Fruit fly (Drosophila melanogaster) whole organism, prepupa: ENCODE data around the gene Ir7e.

Source experiments
- CG11902 ChIP-seq: fragments of 200-800 bp; sonication (Bioruptor generic); optimal IDR thresholded peaks from 3 replicates; lab custom pipeline; 2016; ENCODE audit warnings: missing biosample characterization, missing genetic modification characterization
- CG16779 ChIP-seq: fragments of 200-800 bp; sonication (Bioruptor generic); optimal IDR thresholded peaks from 3 replicates; lab custom pipeline; 2017; ENCODE audit warnings: missing biosample characterization, mild to moderate bottlenecking, missing genetic modification characterization
- Ets96B ChIP-seq: fragments of 200-800 bp; optimal IDR thresholded peaks from 2 replicates; lab custom pipeline; 2019; ENCODE audit warnings: missing biosample characterization, mild to moderate bottlenecking, missing genetic modification characterization, moderate library complexity
- Hr38 ChIP-seq: sonication (Bioruptor generic); optimal IDR thresholded peaks from 2 replicates; lab custom pipeline; 2016; ENCODE audit warnings: missing biosample characterization, missing genetic modification characterization
- Smox ChIP-seq: fragments of 200-800 bp; sonication (Bioruptor generic); optimal IDR thresholded peaks from 3 replicates; lab custom pipeline; 2016; ENCODE audit warnings: missing biosample characterization, missing genetic modification characterization
- acj6 ChIP-seq: fragments of 200-800 bp; sonication (Bioruptor generic); optimal IDR thresholded peaks from 3 replicates; lab custom pipeline; 2016; ENCODE audit warnings: missing biosample characterization, missing genetic modification characterization
- dsx ChIP-seq: fragments of 200-800 bp; optimal IDR thresholded peaks from 3 replicates; lab custom pipeline; 2019; ENCODE audit warnings: missing biosample characterization, mild to moderate bottlenecking, missing genetic modification characterization, moderate library complexity; ENCODE audit not compliant: poor library complexity, severe bottlenecking
- pdm3 ChIP-seq: fragments of 200-800 bp; sonication (Bioruptor generic); optimal IDR thresholded peaks from 3 replicates; lab custom pipeline; 2016; ENCODE audit warnings: missing biosample characterization, missing genetic modification characterization
- salr ChIP-seq, 2 experiments: fragments of 200-800 bp; sonication (Bioruptor generic); optimal IDR thresholded peaks; 3 replicates each; lab custom pipeline; 2016 to 2018; ENCODE audit warnings: missing biosample characterization in 2 of 2, missing genetic modification characterization in 2 of 2, mild to moderate bottlenecking in 1 of 2
- topi ChIP-seq: fragments of 200-800 bp; sonication (Bioruptor generic); optimal IDR thresholded peaks from 3 replicates; lab custom pipeline; 2016; ENCODE audit warnings: missing biosample characterization, missing genetic modification characterization

DNA sequence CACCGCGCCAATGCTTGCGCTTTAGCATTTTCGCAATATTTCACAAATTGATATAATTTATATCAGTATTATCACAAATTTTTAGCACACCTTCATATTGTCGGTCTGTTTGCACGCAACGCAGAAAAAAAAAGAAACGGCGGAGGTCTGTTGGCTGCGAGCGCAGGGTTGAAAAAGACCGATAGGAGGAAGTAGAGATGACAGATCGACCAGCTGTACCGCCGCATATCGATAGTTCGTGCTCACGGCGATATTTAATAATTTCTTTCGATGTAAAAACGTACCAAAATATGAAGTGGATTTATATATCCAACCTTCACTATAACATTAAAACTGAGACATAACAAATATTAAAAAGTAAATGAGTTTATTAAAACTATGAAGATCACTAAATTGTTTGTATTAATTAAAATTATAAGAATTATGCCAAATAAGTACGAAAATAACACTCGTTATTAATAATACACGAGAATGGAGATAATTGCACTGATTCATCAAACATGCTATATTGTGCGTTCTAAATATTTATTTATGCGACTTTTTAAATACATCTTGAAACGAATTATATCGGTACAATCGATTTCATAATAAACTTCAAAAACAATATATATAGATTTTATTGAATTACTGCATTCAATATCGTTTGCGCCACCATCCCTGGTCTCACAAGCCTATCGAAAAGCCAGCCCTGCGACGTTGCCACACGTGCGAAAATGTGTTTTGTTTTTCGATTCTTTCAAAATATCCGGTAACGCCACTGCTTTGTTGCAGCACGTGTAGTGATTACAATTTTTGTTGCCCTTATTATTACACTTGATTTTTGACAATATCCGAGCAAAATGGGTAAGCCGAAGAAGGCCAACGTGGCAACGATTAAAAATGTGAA lies 19.9 kb upstream of the Ir7e start, which contains the start of the genes RpS6 and bys:
- TF ChIP-seq pdm3 (GFP tag; lab: Kevin White, UChicago) (peak; percentile 33), CG16779 (no peak), dsx (GFP tag; lab: Kevin White, UChicago) (no peak), Smox (GFP tag; lab: Kevin White, UChicago) (peak; percentile 30), salr (GFP tag; optimal IDR thresholded peaks at IDR 0.05; lab: Kevin White, UChicago) (peak in 1 of 2 experiments; percentile 26), topi (GFP tag; lab: Kevin White, UChicago) (peak; percentile 36), Hr38 (GFP tag; lab: Kevin White, UChicago) (no peak), Ets96B (tag; lab: Kevin White, UChicago) (no peak), acj6 (GFP tag; lab: Kevin White, UChicago) (peak; percentile 42), CG11902 (GFP tag; lab: Kevin White, UChicago) (no peak)
